In the genomic region with DNA sequence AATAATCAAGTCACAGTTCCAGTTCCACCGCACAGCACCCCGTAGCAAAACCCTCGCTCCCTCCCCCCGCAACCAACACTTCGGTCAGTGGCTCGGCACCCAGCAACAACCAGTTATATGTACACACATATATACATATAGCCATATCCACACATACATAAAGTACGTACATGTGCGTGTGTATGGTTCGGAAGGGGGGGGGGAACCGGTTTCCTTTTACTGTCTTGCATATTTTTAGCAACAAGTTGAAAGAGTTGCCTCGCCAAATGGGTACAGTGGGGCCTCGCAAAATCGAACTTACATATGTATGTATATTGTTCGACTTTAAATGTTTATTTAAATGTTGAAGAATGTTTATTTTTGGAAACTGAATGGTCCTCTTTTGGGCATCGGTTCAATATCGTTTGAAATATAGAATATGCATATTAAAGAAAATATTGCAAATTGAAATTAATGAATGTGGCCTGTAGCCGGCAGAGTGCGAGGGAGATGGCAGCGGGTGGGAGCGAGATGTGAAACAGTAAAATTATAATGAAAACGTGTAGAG, we compare ENCODE assay signal across 1 fruit fly cellular context.
TF ChIP-seq lines count a peak whose summit lies in the region.

No protein-coding gene starts in this region.

TF ChIP-seq in whole organism, embryonic, 481 proteins besides CTCF, POLR2A, EP300 and RAD21 (continued from another document):
- peak; percentile 85 for TF ChIP-seq CG9215 (GFP tag; IDR thresholded peaks at IDR 0.05; lab: Robert Waterston, UW)
- peak; percentile 37 for TF ChIP-seq slou (GFP tag; optimal IDR thresholded peaks at IDR 0.05; lab: Kevin White, UChicago)
- TF ChIP-seq da (GFP tag; optimal IDR thresholded peaks at IDR 0.05; lab: Kevin White, UChicago): no peak
- TF ChIP-seq CG18764 (GFP tag; optimal IDR thresholded peaks at IDR 0.05; lab: Kevin White, UChicago): peak; percentile 41
- TF ChIP-seq CG42726 (GFP tag; IDR thresholded peaks at IDR 0.05; lab: Robert Waterston, UW; ENCODE audit: partially characterized antibody): no peak
- no peak for TF ChIP-seq kah (GFP tag; optimal IDR thresholded peaks at IDR 0.05; lab: Kevin White, UChicago)
- peak; percentile 22 for TF ChIP-seq CG13123 (GFP tag; optimal IDR thresholded peaks at IDR 0.05; lab: Kevin White, UChicago)
- TF ChIP-seq hbn (GFP tag; IDR thresholded peaks at IDR 0.05; lab: Robert Waterston, UW; ENCODE audit: partially characterized antibody): no peak
TF ChIP-seq in whole organism, embryonic: peak in this region for 305.
